Worm (Caenorhabditis elegans): Measurements from ENCODE around the gene Y66D12A.8.

ce11 chrIII:11614874-11615273 lies 40.9 kb downstream of the Y66D12A.8 start:
- TF ChIP-seq ztf-11 (tag; optimal IDR thresholded peaks at IDR 0.05): no peak
- TF ChIP-seq nhr-25 (tag; optimal IDR thresholded peaks at IDR 0.05): no peak
